Worm (Caenorhabditis elegans) whole organism, L4/young adult: ENCODE data around the gene ndab-2.
A peak's percentile ranks its signal among the peaks of the same experiment; 100 is the strongest.

Experiments
- W03F9.2 ChIP-seq: fragments of 150-350 bp; optimal IDR thresholded peaks from 2 replicates; lab custom pipeline; 2014; ENCODE audit warnings: missing biosample characterization, missing genetic modification characterization
- dao-5 ChIP-seq: sonication (generic microtip); optimal IDR thresholded peaks from 2 replicates; lab custom pipeline; 2016; ENCODE audit warnings: missing genotype, missing genetic modification characterization, moderate library complexity, missing compliant biosample characterization
- him-1 ChIP-seq: sonication (generic microtip); optimal IDR thresholded peaks from 2 replicates; lab custom pipeline; 2016; ENCODE audit warnings: missing genotype, missing genetic modification reagents, missing genetic modification characterization, missing compliant biosample characterization

The ndab-2 gene

ce11 chrIII:7180613-7181012 is at the start of gene ndab-2:
Gene ndab-2, plus strand, starts transcription at chrIII:7180752.
- no peak for TF ChIP-seq him-1 (tag; lab: Kevin White, UChicago)
- TF ChIP-seq W03F9.2 = no peak
- no peak for TF ChIP-seq dao-5 (tag; lab: Kevin White, UChicago)

- TF ChIP-seq W03F9.2 = no peak
- no peak for TF ChIP-seq him-1 (tag; lab: Kevin White, UChicago)
- no peak for TF ChIP-seq dao-5 (tag; lab: Kevin White, UChicago)
These were observed 47.0 kb upstream of the ndab-2 start, which contains the start of the genes pot-1 and ggtb-1 for ce11 chrIII:7133559-7133958. Gene pot-1, minus strand, starts transcription at chrIII:7133678. Gene ggtb-1, plus strand, starts transcription at chrIII:7133766.

ce11 chrIII:7136015-7136414 is 44.5 kb upstream of the ndab-2 start, which contains the start of gene B0280.17:
Gene B0280.17, minus strand, starts transcription at chrIII:7136115.
- TF ChIP-seq dao-5 (tag; lab: Kevin White, UChicago) (no peak), him-1 (tag; lab: Kevin White, UChicago) (no peak), W03F9.2 (no peak)

- TF ChIP-seq W03F9.2 (no peak), dao-5 (tag; lab: Kevin White, UChicago) (no peak), him-1 (tag; lab: Kevin White, UChicago) (no peak)
These were observed 42.4 kb upstream of the ndab-2 start, which contains the start of gene B0280.11 for ce11 chrIII:7138178-7138577. Gene B0280.11, minus strand, starts transcription at chrIII:7138278.

- TF ChIP-seq him-1 (tag; lab: Kevin White, UChicago) (no peak), dao-5 (tag; lab: Kevin White, UChicago) (no peak), W03F9.2 (no peak)
These were observed 40.3 kb upstream of the ndab-2 start for ce11 chrIII:7140228-7140710.

ce11 chrIII:7141285-7141715 is 39.3 kb upstream of the ndab-2 start:
- TF ChIP-seq W03F9.2 (peak; percentile 66), him-1 (tag; lab: Kevin White, UChicago) (no peak)

- TF ChIP-seq W03F9.2 = no peak
These were observed 38.4 kb upstream of the ndab-2 start for ce11 chrIII:7142172-7142601.

- TF ChIP-seq W03F9.2 (no peak), him-1 (tag; lab: Kevin White, UChicago) (no peak), dao-5 (tag; lab: Kevin White, UChicago) (no peak)
These were observed 35.8 kb upstream of the ndab-2 start, which contains the start of gene glr-2 for ce11 chrIII:7144749-7145148. Gene glr-2, minus strand, starts transcription at chrIII:7144959.

ce11 chrIII:7146341-7146740 is 34.2 kb upstream of the ndab-2 start:
- TF ChIP-seq him-1 (tag; lab: Kevin White, UChicago) = no peak
- TF ChIP-seq dao-5 (tag; lab: Kevin White, UChicago) = no peak

- TF ChIP-seq W03F9.2 = no peak
- TF ChIP-seq him-1 (tag; lab: Kevin White, UChicago) = no peak
- TF ChIP-seq dao-5 (tag; lab: Kevin White, UChicago) = no peak
These were observed 32.4 kb upstream of the ndab-2 start for ce11 chrIII:7148191-7148590.

ce11 chrIII:7150162-7150561 is 30.4 kb upstream of the ndab-2 start:
- no peak for TF ChIP-seq W03F9.2
- TF ChIP-seq him-1 (tag; lab: Kevin White, UChicago) = no peak
- no peak for TF ChIP-seq dao-5 (tag; lab: Kevin White, UChicago)

- no peak for TF ChIP-seq him-1 (tag; lab: Kevin White, UChicago)
- TF ChIP-seq W03F9.2 = no peak
- TF ChIP-seq dao-5 (tag; lab: Kevin White, UChicago) = no peak
These were observed 28.0 kb upstream of the ndab-2 start for ce11 chrIII:7152569-7152968.

ce11 chrIII:7153747-7154238 is 26.8 kb upstream of the ndab-2 start, which contains the start of gene ogt-1:
Gene ogt-1, minus strand, starts transcription at chrIII:7153797.
- no peak for TF ChIP-seq dao-5 (tag; lab: Kevin White, UChicago)
- peak; percentile 74 for TF ChIP-seq W03F9.2
- TF ChIP-seq him-1 (tag; lab: Kevin White, UChicago) = peak; percentile 26

- no peak for TF ChIP-seq dao-5 (tag; lab: Kevin White, UChicago)
- TF ChIP-seq W03F9.2 = no peak
- no peak for TF ChIP-seq him-1 (tag; lab: Kevin White, UChicago)
These were observed 26.0 kb upstream of the ndab-2 start for ce11 chrIII:7154526-7154925.

ce11 chrIII:7155631-7156030 is 24.9 kb upstream of the ndab-2 start:
- no peak for TF ChIP-seq dao-5 (tag; lab: Kevin White, UChicago)
- peak; percentile 88 for TF ChIP-seq him-1 (tag; lab: Kevin White, UChicago)
- TF ChIP-seq W03F9.2 = peak; percentile 51
